Worm (Caenorhabditis elegans) whole organism, L1 larva: Measurements from ENCODE around the gene F14F9.2.

ENCODE experiments used
- C16A3.4 ChIP-seq: fragments of 150-350 bp; optimal IDR thresholded peaks from 2 replicates; lab custom pipeline; 2014; ENCODE audit warnings: missing biosample characterization, missing genetic modification characterization
- C34B4.2 ChIP-seq: sonication (generic microtip); optimal IDR thresholded peaks from 2 replicates; lab custom pipeline; 2017; ENCODE audit warnings: mild to moderate bottlenecking, missing genetic modification characterization, missing compliant biosample characterization
- alr-1 ChIP-seq: fragments of 200-800 bp; sonication (Bioruptor generic); optimal IDR thresholded peaks from 2 replicates; lab custom pipeline; 2018; ENCODE audit warnings: borderline replicate concordance, mild to moderate bottlenecking, missing genetic modification characterization, missing compliant biosample characterization
- aly-2 ChIP-seq: fragments of 150-350 bp; optimal IDR thresholded peaks from 2 replicates; lab custom pipeline; 2014; ENCODE audit warnings: missing biosample characterization, missing genetic modification characterization
- ama-1 ChIP-seq: fragments of 150-350 bp; optimal IDR thresholded peaks from 2 replicates; lab custom pipeline; 2014
- blmp-1 ChIP-seq: fragments of 150-350 bp; optimal IDR thresholded peaks from 2 replicates; lab custom pipeline; 2014; ENCODE audit warnings: missing biosample characterization, missing genetic modification characterization
- ceh-82 ChIP-seq, 3 experiments: fragments of 150-350 bp in 1 of 3; sonication (generic microtip) in 2 of 3; optimal IDR thresholded peaks; 2 replicates each; lab custom pipeline; 2014 to 2017; ENCODE audit warnings: missing biosample characterization in 3 of 3, missing genetic modification characterization in 3 of 3
- ceh-88 ChIP-seq: fragments of 200-800 bp; sonication (Bioruptor generic); IDR thresholded peaks from 2 replicates; pipeline ENCODE4 v1.3.6; 2022; ENCODE audit warnings: missing genetic modification characterization, missing compliant biosample characterization
- ceh-90 ChIP-seq: sonication (generic microtip); optimal IDR thresholded peaks from 2 replicates; lab custom pipeline; 2016; ENCODE audit warnings: missing genetic modification characterization, missing compliant biosample characterization
- dpl-1 ChIP-seq, 3 experiments: fragments of 150-350 bp in 2 of 3; sonication (generic microtip) in 1 of 3; optimal IDR thresholded peaks; 2 replicates each; lab custom pipeline; 2014 to 2017; ENCODE audit warnings: missing biosample characterization in 3 of 3, missing genetic modification characterization in 3 of 3, missing genetic modification reagents in 3 of 3
- dsc-1 ChIP-seq: sonication (generic microtip); optimal IDR thresholded peaks from 2 replicates; lab custom pipeline; 2016; ENCODE audit warnings: mild to moderate bottlenecking, missing genetic modification characterization, missing compliant biosample characterization
- efl-1 ChIP-seq, 4 experiments: fragments of 150-350 bp; optimal IDR thresholded peaks in 3 of 4; peaks in 1 of 4; 1 replicate in 1 of 4; 2 replicates in 3 of 4; lab custom pipeline; 2014; ENCODE audit warnings: missing biosample characterization in 2 of 4, missing genetic modification characterization in 2 of 4, missing genetic modification reagents in 2 of 4
- egl-27 ChIP-seq, 2 experiments: fragments of 150-350 bp in 1 of 2; sonication (generic microtip); optimal IDR thresholded peaks; 3 replicates each; lab custom pipeline; 2017 to 2018; ENCODE audit warnings: missing biosample characterization in 2 of 2, missing genetic modification characterization in 2 of 2, missing genetic modification reagents in 2 of 2
- elt-2 ChIP-seq: sonication (generic microtip); optimal IDR thresholded peaks from 2 replicates; lab custom pipeline; 2016; ENCODE audit warnings: missing genetic modification characterization, mild to moderate bottlenecking, inconsistent platforms, missing compliant biosample characterization, missing genetic modification reagents
- fkh-4 ChIP-seq: sonication (generic microtip); optimal IDR thresholded peaks from 2 replicates; lab custom pipeline; 2016; ENCODE audit warnings: missing compliant biosample characterization, missing genetic modification characterization, borderline replicate concordance
- grh-1 ChIP-seq: fragments of 200-800 bp; sonication (Bioruptor generic); IDR thresholded peaks from 2 replicates; pipeline ENCODE4 v1.3.6; 2022; ENCODE audit warnings: missing genetic modification reagents, missing genetic modification characterization, missing compliant biosample characterization
- hlh-17 ChIP-seq: fragments of 200-800 bp; sonication (Bioruptor generic); optimal IDR thresholded peaks from 2 replicates; lab custom pipeline; 2018; ENCODE audit warnings: missing genetic modification characterization, mild to moderate bottlenecking, missing compliant biosample characterization, moderate library complexity, borderline replicate concordance
- isw-1 ChIP-seq: fragments of 200-800 bp; sonication (Bioruptor generic); IDR thresholded peaks from 2 replicates; pipeline ENCODE4 v1.3.6; 2022; ENCODE audit warnings: missing genetic modification characterization, missing compliant biosample characterization
- jun-1 ChIP-seq: fragments of 150-350 bp; optimal IDR thresholded peaks from 2 replicates; lab custom pipeline; 2014; ENCODE audit warnings: missing biosample characterization, missing genetic modification reagents, missing genetic modification characterization
- lin-13 ChIP-seq: fragments of 150-350 bp; optimal IDR thresholded peaks from 2 replicates; lab custom pipeline; 2014; ENCODE audit warnings: missing biosample characterization, missing genetic modification reagents, missing genetic modification characterization
- lin-35 ChIP-seq, 2 experiments: fragments of 150-350 bp; optimal IDR thresholded peaks; 2 replicates each; lab custom pipeline; 2014; ENCODE audit warnings: missing biosample characterization in 2 of 2, missing genetic modification characterization in 2 of 2, missing genetic modification reagents in 2 of 2
- lin-39 ChIP-seq: fragments of 150-350 bp; optimal IDR thresholded peaks from 2 replicates; lab custom pipeline; 2014; ENCODE audit warnings: missing biosample characterization, missing genetic modification reagents, missing genetic modification characterization
- lir-3 ChIP-seq: sonication (generic microtip); optimal IDR thresholded peaks from 2 replicates; lab custom pipeline; 2016; ENCODE audit warnings: mild to moderate bottlenecking, missing genetic modification characterization, moderate library complexity, missing compliant biosample characterization; ENCODE audit not compliant: poor library complexity
- mab-9 ChIP-seq: fragments of 200-800 bp; sonication (Bioruptor generic); IDR thresholded peaks from 2 replicates; pipeline ENCODE4 v1.3.6; 2022; ENCODE audit warnings: missing genetic modification reagents, missing genetic modification characterization, missing compliant biosample characterization
- nhr-19 ChIP-seq: fragments of 200-800 bp; sonication (Bioruptor generic); conservative IDR thresholded peaks from 2 replicates; pipeline ENCODE4 v1.3.6; 2022; ENCODE audit warnings: missing genetic modification characterization, missing compliant biosample characterization
- nhr-20 ChIP-seq: sonication (generic microtip); optimal IDR thresholded peaks from 2 replicates; lab custom pipeline; 2016; ENCODE audit warnings: mild to moderate bottlenecking, missing genetic modification characterization, missing compliant biosample characterization
- nhr-237 ChIP-seq: fragments of 150-350 bp; optimal IDR thresholded peaks from 2 replicates; lab custom pipeline; 2014; ENCODE audit warnings: missing biosample characterization, missing genetic modification characterization
- nhr-28 ChIP-seq: fragments of 150-350 bp; optimal IDR thresholded peaks from 2 replicates; lab custom pipeline; 2014; ENCODE audit warnings: missing biosample characterization, missing genetic modification characterization
- nhr-76 ChIP-seq: sonication (generic microtip); optimal IDR thresholded peaks from 2 replicates; lab custom pipeline; 2017; ENCODE audit warnings: missing biosample characterization, missing genetic modification characterization
- nhr-77 ChIP-seq: fragments of 150-350 bp; optimal IDR thresholded peaks from 2 replicates; lab custom pipeline; 2014; ENCODE audit warnings: missing biosample characterization, missing genetic modification characterization
- nhr-84 ChIP-seq: sonication (generic microtip); optimal IDR thresholded peaks from 2 replicates; lab custom pipeline; 2017; ENCODE audit warnings: missing biosample characterization, missing genetic modification characterization
- nhr-90 ChIP-seq: sonication (generic microtip); optimal IDR thresholded peaks from 2 replicates; lab custom pipeline; 2016; ENCODE audit warnings: mild to moderate bottlenecking, missing genetic modification characterization, missing compliant biosample characterization; ENCODE audit not compliant: poor library complexity
- pqm-1 ChIP-seq: sonication (generic microtip); optimal IDR thresholded peaks from 3 replicates; lab custom pipeline; 2017; ENCODE audit warnings: missing biosample characterization, missing genetic modification characterization
- rnt-1 ChIP-seq: sonication (generic microtip); optimal IDR thresholded peaks from 2 replicates; lab custom pipeline; 2016; ENCODE audit warnings: mild to moderate bottlenecking, missing genetic modification characterization, moderate library complexity, missing compliant biosample characterization
- snu-23 ChIP-seq: sonication (generic microtip); optimal IDR thresholded peaks from 2 replicates; lab custom pipeline; 2016; ENCODE audit warnings: missing genetic modification characterization, missing compliant biosample characterization
- sptf-1 ChIP-seq: fragments of 150-350 bp; optimal IDR thresholded peaks from 2 replicates; lab custom pipeline; 2014; ENCODE audit warnings: missing biosample characterization, missing genetic modification characterization
- sup-37 ChIP-seq: fragments of 200-800 bp; sonication (Bioruptor generic); optimal IDR thresholded peaks from 2 replicates; lab custom pipeline; 2018; ENCODE audit warnings: mild to moderate bottlenecking, missing genetic modification characterization, missing compliant biosample characterization
- unc-130 ChIP-seq: fragments of 150-350 bp; optimal IDR thresholded peaks from 2 replicates; lab custom pipeline; 2017; ENCODE audit warnings: missing biosample characterization, missing genetic modification characterization, inconsistent platforms
- unc-30 ChIP-seq: sonication (generic microtip); optimal IDR thresholded peaks from 2 replicates; lab custom pipeline; 2017; ENCODE audit warnings: missing biosample characterization, missing genetic modification characterization
- unc-62 ChIP-seq: fragments of 150-350 bp; optimal IDR thresholded peaks from 2 replicates; lab custom pipeline; 2014; ENCODE audit warnings: missing biosample characterization, missing genetic modification reagents, missing genetic modification characterization
- ztf-4 ChIP-seq: fragments of 150-350 bp; optimal IDR thresholded peaks from 2 replicates; lab custom pipeline; 2014; ENCODE audit warnings: missing biosample characterization, missing genetic modification characterization

The F14F9.2 gene

DNA sequence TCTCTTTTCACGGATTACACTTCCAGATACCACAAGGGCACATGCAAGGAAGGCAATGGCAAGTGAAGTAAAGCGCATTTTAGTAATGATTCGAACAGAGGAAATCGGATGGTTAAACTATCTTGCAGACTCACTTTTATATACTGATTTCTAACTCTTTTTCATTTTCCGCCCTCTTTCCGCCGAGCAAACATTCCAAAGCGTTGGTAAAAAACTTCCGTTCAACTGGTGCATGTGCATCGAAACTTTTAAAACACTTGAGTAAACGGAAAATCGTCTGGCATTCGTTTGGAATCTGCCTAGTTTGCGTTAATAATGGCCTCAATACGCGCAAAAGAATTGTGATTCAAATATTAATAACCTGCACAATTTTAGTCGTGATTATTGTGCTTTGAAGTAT is 20.0 kb downstream of the F14F9.2 start, which contains the start of gene abu-7:
Gene abu-7, minus strand, starts transcription at position 101 of the 400 bp plus-strand sequence.
- TF ChIP-seq pqm-1 (tag; lab: Kevin White, UChicago) (no peak), fkh-4 (tag; lab: Kevin White, UChicago) (no peak), nhr-76 (tag; lab: Kevin White, UChicago) (no peak), ceh-82 (tag; optimal IDR thresholded peaks at IDR 0.05; lab: Kevin White, UChicago) (no peak), blmp-1 (tag; lab: Kevin White, UChicago) (no peak), isw-1 (GFP tag; lab: Robert Waterston, UW) (no peak), nhr-84 (no peak), snu-23 (GFP tag; lab: Kevin White, UChicago) (no peak), nhr-90 (no peak), ama-1 (lab: Kevin White, UChicago) (no peak), ceh-88 (no peak), mab-9 (GFP tag; lab: Robert Waterston, UW) (no peak)

DNA sequence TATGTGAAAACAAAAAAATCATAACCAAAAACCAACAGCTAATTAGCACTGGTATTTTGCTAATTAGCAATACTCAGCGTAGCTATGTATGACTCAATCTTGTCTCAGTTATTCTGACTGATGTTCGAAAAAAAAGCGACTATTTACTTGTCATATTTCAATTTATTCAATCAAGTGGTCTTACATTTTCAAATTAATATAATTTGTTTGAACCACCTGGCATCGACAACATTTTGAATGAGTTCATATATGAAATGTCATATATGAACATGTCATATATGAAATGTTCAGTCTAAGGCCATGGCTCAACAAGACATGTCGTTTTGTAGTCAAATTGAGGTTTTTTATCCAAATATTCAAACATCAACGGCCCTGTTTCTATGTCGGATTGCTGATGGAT is 20.8 kb downstream of the F14F9.2 start, which contains the start of gene srw-140:
Gene srw-140, plus strand, starts transcription at position 301 of the 400 bp plus-strand sequence.
- TF ChIP-seq sup-37 (GFP tag; lab: Kevin White, UChicago), result no peak
- TF ChIP-seq C16A3.4, result no peak
- TF ChIP-seq dsc-1 (tag; lab: Kevin White, UChicago), result no peak
- no peak for TF ChIP-seq efl-1 (optimal IDR thresholded peaks at IDR 0.05; lab: Kevin White, UChicago)
- TF ChIP-seq efl-1 (GFP tag; optimal IDR thresholded peaks at IDR 0.05 in 1 of 2; lab: Kevin White, UChicago), result peak in 1 of 2 experiments; percentile 70
- TF ChIP-seq lin-13 (GFP tag; lab: Kevin White, UChicago), result no peak
- no peak for TF ChIP-seq nhr-19 (GFP tag; lab: Robert Waterston, UW)
- no peak for TF ChIP-seq isw-1 (GFP tag; lab: Robert Waterston, UW)
- TF ChIP-seq C34B4.2, result no peak
- no peak for TF ChIP-seq alr-1 (tag; lab: Kevin White, UChicago)

DNA sequence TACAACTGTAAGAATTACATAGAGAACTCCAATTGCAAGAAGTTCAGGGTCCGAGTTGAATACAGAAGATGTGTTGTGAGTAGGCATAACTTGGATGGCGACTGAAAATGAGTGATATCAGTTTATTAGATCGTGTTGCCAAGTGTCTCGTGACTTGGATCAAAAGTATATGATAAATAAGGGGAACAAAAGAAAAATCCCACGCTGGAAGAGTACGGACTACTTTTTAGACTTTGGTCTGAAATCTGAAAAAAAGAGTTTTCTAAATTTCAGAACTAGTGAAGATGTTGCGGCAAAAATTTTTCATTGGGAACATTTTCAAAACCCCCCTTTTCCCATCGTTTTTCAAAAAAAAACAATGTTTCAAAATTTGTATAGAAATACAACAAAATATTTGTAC is 24.9 kb downstream of the F14F9.2 start, which contains the start of gene srt-64:
Gene srt-64, minus strand, starts transcription at position 101 of the 400 bp plus-strand sequence.
- TF ChIP-seq pqm-1 (tag; lab: Kevin White, UChicago) (no peak), ceh-90 (no peak), lin-39 (tag; lab: Kevin White, UChicago) (no peak), nhr-76 (tag; lab: Kevin White, UChicago) (no peak), ceh-88 (no peak), nhr-237 (tag; lab: Kevin White, UChicago) (no peak), unc-62 (no peak), nhr-77 (tag; lab: Kevin White, UChicago) (no peak), C34B4.2 (no peak), grh-1 (GFP tag; lab: Robert Waterston, UW) (no peak), elt-2 (tag; lab: Kevin White, UChicago) (no peak)

DNA sequence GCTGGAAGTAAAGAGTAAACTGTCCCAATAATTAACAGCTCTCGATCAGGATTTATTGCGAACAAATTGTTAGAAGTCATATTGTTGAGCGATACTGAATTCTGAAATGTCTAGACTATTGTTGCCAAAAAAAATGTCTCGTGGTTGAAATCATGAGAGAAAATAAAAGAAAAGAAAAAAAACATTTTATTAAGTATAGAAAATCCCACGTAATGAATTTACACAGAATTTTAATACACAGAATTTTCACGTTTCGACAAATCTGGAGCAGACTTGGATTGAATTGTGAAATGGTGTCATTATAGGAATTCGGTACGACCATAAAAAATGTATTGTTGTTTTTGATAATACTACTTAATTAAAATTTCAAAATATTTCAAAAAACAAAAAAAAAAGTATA is 28.2 kb downstream of the F14F9.2 start, which contains the start of gene srt-65:
Gene srt-65, minus strand, starts transcription at position 101 of the 400 bp plus-strand sequence.
- TF ChIP-seq pqm-1 (tag; lab: Kevin White, UChicago), result no peak
- TF ChIP-seq elt-2 (tag; lab: Kevin White, UChicago), result no peak
- TF ChIP-seq unc-30, result no peak
- no peak for TF ChIP-seq ztf-4
- TF ChIP-seq ama-1 (lab: Kevin White, UChicago), result no peak
- no peak for TF ChIP-seq nhr-20
- TF ChIP-seq C34B4.2, result no peak
- TF ChIP-seq nhr-28 (tag; lab: Kevin White, UChicago), result no peak
- TF ChIP-seq hlh-17 (GFP tag; lab: Kevin White, UChicago), result no peak
- TF ChIP-seq rnt-1 (tag; lab: Kevin White, UChicago), result no peak
- TF ChIP-seq aly-2, result no peak
- TF ChIP-seq lir-3 (tag; lab: Kevin White, UChicago), result no peak
- TF ChIP-seq jun-1, result no peak
- TF ChIP-seq egl-27 (tag; optimal IDR thresholded peaks at IDR 0.05; lab: Kevin White, UChicago), result no peak
- no peak for TF ChIP-seq sptf-1
- TF ChIP-seq lin-35 (GFP tag; optimal IDR thresholded peaks at IDR 0.05; lab: Kevin White, UChicago), result no peak
- no peak for TF ChIP-seq mab-9 (GFP tag; lab: Robert Waterston, UW)
- TF ChIP-seq nhr-76 (tag; lab: Kevin White, UChicago), result no peak
- TF ChIP-seq dpl-1 (GFP tag; optimal IDR thresholded peaks at IDR 0.05; lab: Kevin White, UChicago), result no peak
- no peak for TF ChIP-seq unc-130 (tag; lab: Kevin White, UChicago)
